Fruit fly (Drosophila melanogaster) whole organism, wandering third instar larva: ENCODE data around the gene CG6678.
A peak's percentile ranks its signal among the peaks of the same experiment; 100 is the strongest.

Experiments used
- Abd-B ChIP-seq: fragments of >200 bp; optimal IDR thresholded peaks from 2 replicates; lab custom pipeline; 2017; ENCODE audit warnings: missing biosample characterization, missing genetic modification characterization
- CG32264 ChIP-seq: fragments of 200-800 bp; sonication (Bioruptor generic); optimal IDR thresholded peaks from 2 replicates; lab custom pipeline; 2016; ENCODE audit warnings: missing biosample characterization, missing genetic modification characterization
- CG9705 ChIP-seq: fragments of 200-800 bp; sonication (Bioruptor generic); optimal IDR thresholded peaks from 2 replicates; lab custom pipeline; 2018; ENCODE audit warnings: missing biosample characterization, mild to moderate bottlenecking, missing genetic modification characterization
- CrebA ChIP-seq: fragments of 200-800 bp; sonication (Bioruptor generic); optimal IDR thresholded peaks from 2 replicates; lab custom pipeline; 2016; ENCODE audit warnings: missing biosample characterization, mild to moderate bottlenecking, missing genetic modification characterization, borderline replicate concordance
- Dfd ChIP-seq: fragments of >200 bp; optimal IDR thresholded peaks from 2 replicates; lab custom pipeline; 2017; ENCODE audit warnings: missing biosample characterization, missing genetic modification characterization
- Dif ChIP-seq: fragments of 200-275, 200-300 bp; sonication (Bioruptor generic); optimal IDR thresholded peaks from 2 replicates; lab custom pipeline; 2018; ENCODE audit warnings: missing biosample characterization, missing genetic modification characterization; ENCODE audit not compliant: partially characterized antibody
- GATAd ChIP-seq: sonication (Bioruptor generic); optimal IDR thresholded peaks from 2 replicates; lab custom pipeline; 2016; ENCODE audit warnings: missing biosample characterization, missing genetic modification characterization
- HLH106 ChIP-seq: fragments of 200-800 bp; optimal IDR thresholded peaks from 3 replicates; lab custom pipeline; 2019; ENCODE audit warnings: missing biosample characterization, mild to moderate bottlenecking, missing genetic modification characterization, moderate library complexity
- Hnf4 ChIP-seq: fragments of 200-800 bp; sonication (Bioruptor generic); optimal IDR thresholded peaks from 2 replicates; lab custom pipeline; 2016; ENCODE audit warnings: missing biosample characterization, mild to moderate bottlenecking, missing genetic modification characterization
- Hr78 ChIP-seq: fragments of >200 bp; optimal IDR thresholded peaks from 2 replicates; lab custom pipeline; 2017; ENCODE audit warnings: missing biosample characterization, missing genetic modification characterization
- Hr83 ChIP-seq: fragments of 200-300 bp; sonication (Bioruptor generic); optimal IDR thresholded peaks from 2 replicates; lab custom pipeline; 2016; ENCODE audit warnings: missing biosample characterization, mild to moderate bottlenecking, missing genetic modification characterization, moderate library complexity; ENCODE audit not compliant: poor library complexity, severe bottlenecking
- Jra ChIP-seq: sonication (Bioruptor generic); optimal IDR thresholded peaks from 2 replicates; lab custom pipeline; 2016; ENCODE audit warnings: missing biosample characterization, missing genetic modification characterization
- Mio ChIP-seq: sonication (Bioruptor generic); optimal IDR thresholded peaks from 2 replicates; lab custom pipeline; 2016; ENCODE audit warnings: missing biosample characterization, missing genetic modification characterization
- Myc ChIP-seq: fragments of >200 bp; optimal IDR thresholded peaks from 2 replicates; lab custom pipeline; 2017
- N ChIP-seq: fragments of >200 bp; optimal IDR thresholded peaks from 2 replicates; lab custom pipeline; 2018; ENCODE audit warnings: missing biosample characterization, missing external identifiers, missing genetic modification characterization
- OdsH ChIP-seq: fragments of 200-800 bp; sonication (Bioruptor generic); optimal IDR thresholded peaks from 2 replicates; lab custom pipeline; 2016; ENCODE audit warnings: missing biosample characterization, mild to moderate bottlenecking, missing genetic modification characterization
- Rel ChIP-seq, 2 experiments: fragments of 200-800 bp; sonication (Bioruptor generic) in 1 of 2; optimal IDR thresholded peaks; 2 replicates in 1 of 2; 3 replicates in 1 of 2; lab custom pipeline; 2016 to 2019; ENCODE audit warnings: mild to moderate bottlenecking in 2 of 2, missing biosample characterization in 2 of 2, missing genetic modification characterization in 2 of 2, moderate library complexity in 1 of 2
- Sp1 ChIP-seq: fragments of 200-800 bp; sonication (Bioruptor generic); optimal IDR thresholded peaks from 3 replicates; lab custom pipeline; 2019; ENCODE audit warnings: missing biosample characterization, mild to moderate bottlenecking, missing genetic modification characterization, moderate library complexity
- Vsx2 ChIP-seq: fragments of 200-300, 225-300 bp; sonication (Bioruptor generic); optimal IDR thresholded peaks from 2 replicates; lab custom pipeline; 2018; ENCODE audit warnings: missing biosample characterization, missing genetic modification characterization; ENCODE audit not compliant: partially characterized antibody
- br ChIP-seq: fragments of 200-800 bp; sonication (Bioruptor generic); optimal IDR thresholded peaks from 2 replicates; lab custom pipeline; 2016; ENCODE audit warnings: missing biosample characterization, missing genetic modification characterization
- brk ChIP-seq: fragments of 200-800 bp; sonication (Bioruptor generic); optimal IDR thresholded peaks from 2 replicates; lab custom pipeline; 2016; ENCODE audit warnings: missing biosample characterization, mild to moderate bottlenecking, missing genetic modification characterization
- dl ChIP-seq, 2 experiments: fragments of 175-275, 200-275 bp in 1 of 2; fragments of 200-275 bp in 1 of 2; sonication (Bioruptor generic); optimal IDR thresholded peaks; lab custom pipeline; 2018; ENCODE audit warnings: mild to moderate bottlenecking in 2 of 2, missing biosample characterization in 2 of 2, missing genetic modification characterization in 2 of 2, moderate library complexity in 2 of 2; ENCODE audit not compliant: partially characterized antibody in 2 of 2, insufficient read depth in 1 of 2
- dmrt93B ChIP-seq: fragments of 200-800 bp; sonication (Bioruptor generic); optimal IDR thresholded peaks from 2 replicates; lab custom pipeline; 2018; ENCODE audit warnings: missing biosample characterization, mild to moderate bottlenecking, missing genetic modification characterization
- dsf ChIP-seq: sonication (Bioruptor generic); optimal IDR thresholded peaks from 2 replicates; lab custom pipeline; 2016; ENCODE audit warnings: missing biosample characterization, missing genetic modification characterization, borderline replicate concordance
- ey ChIP-seq: fragments of 200-800 bp; sonication (Bioruptor generic); optimal IDR thresholded peaks from 2 replicates; lab custom pipeline; 2016; ENCODE audit warnings: missing biosample characterization, missing genetic modification characterization
- foxo ChIP-seq, 2 experiments: fragments of 200-800 bp; sonication (Bioruptor generic); optimal IDR thresholded peaks; 2 replicates in 1 of 2; 3 replicates in 1 of 2; lab custom pipeline; 2016 to 2017; ENCODE audit warnings: missing biosample characterization in 2 of 2, missing genetic modification characterization in 2 of 2
- fru ChIP-seq: fragments of 200-800 bp; sonication (Bioruptor generic); optimal IDR thresholded peaks from 3 replicates; lab custom pipeline; 2016; ENCODE audit warnings: missing biosample characterization, mild to moderate bottlenecking, missing genetic modification characterization
- h ChIP-seq: fragments of 200-800 bp; sonication (Bioruptor generic); optimal IDR thresholded peaks from 3 replicates; lab custom pipeline; 2016; ENCODE audit warnings: missing biosample characterization, mild to moderate bottlenecking, missing genetic modification characterization
- jim ChIP-seq: fragments of 175-275, 200-325 bp; sonication (Bioruptor generic); optimal IDR thresholded peaks from 2 replicates; lab custom pipeline; 2016; ENCODE audit warnings: missing biosample characterization, mild to moderate bottlenecking, missing genetic modification characterization
- lola ChIP-seq: fragments of >200 bp; optimal IDR thresholded peaks from 2 replicates; lab custom pipeline; 2017; ENCODE audit warnings: missing biosample characterization, missing genetic modification characterization
- pan ChIP-seq: fragments of >200 bp; optimal IDR thresholded peaks from 2 replicates; lab custom pipeline; 2017
- psq ChIP-seq: fragments of 200-800 bp; sonication (Bioruptor generic); optimal IDR thresholded peaks from 3 replicates; lab custom pipeline; 2017; ENCODE audit warnings: missing biosample characterization, mild to moderate bottlenecking, missing genetic modification characterization, moderate library complexity
- rgr ChIP-seq: fragments of 200-800 bp; sonication (Bioruptor generic); optimal IDR thresholded peaks from 3 replicates; lab custom pipeline; 2016; ENCODE audit warnings: missing biosample characterization, mild to moderate bottlenecking, missing genetic modification characterization
- sage ChIP-seq: fragments of 200-800 bp; sonication (Bioruptor generic); optimal IDR thresholded peaks from 2 replicates; lab custom pipeline; 2016; ENCODE audit warnings: missing biosample characterization, mild to moderate bottlenecking, missing genetic modification characterization
- sv ChIP-seq: fragments of 200-800 bp; sonication (Bioruptor generic); optimal IDR thresholded peaks from 3 replicates; lab custom pipeline; 2016; ENCODE audit warnings: missing biosample characterization, missing genetic modification characterization
- tai ChIP-seq: sonication (Bioruptor generic); optimal IDR thresholded peaks from 2 replicates; lab custom pipeline; 2016; ENCODE audit warnings: missing biosample characterization, missing genetic modification characterization
- usp ChIP-seq: fragments of >200 bp; optimal IDR thresholded peaks from 2 replicates; lab custom pipeline; 2017; ENCODE audit warnings: missing biosample characterization, missing genetic modification characterization
- woc ChIP-seq: sonication (Bioruptor generic); optimal IDR thresholded peaks from 2 replicates; lab custom pipeline; 2016; ENCODE audit warnings: missing biosample characterization, mild to moderate bottlenecking, missing genetic modification characterization

Gene CG6678

dm6 chr3R:21897565-21897964, 10.7 kb downstream of the CG6678 start:
- TF ChIP-seq Sp1 (GFP tag; lab: Kevin White, UChicago) (peak; percentile 82), Abd-B (no peak), CrebA (GFP tag; lab: Kevin White, UChicago) (no peak), ey (GFP tag; lab: Kevin White, UChicago) (peak; percentile 81), CG32264 (GFP tag; lab: Kevin White, UChicago) (peak; percentile 60), h (GFP tag; lab: Kevin White, UChicago) (peak; percentile 91), dl (GFP tag; optimal IDR thresholded peaks at IDR 0.05; lab: Kevin White, UChicago; ENCODE audit: insufficient read depth in 1 of 2, partially characterized antibody in 2 of 2) (no peak), Jra (GFP tag; lab: Kevin White, UChicago) (peak; percentile 47), Hnf4 (GFP tag; lab: Kevin White, UChicago) (peak; percentile 79), dsf (GFP tag; lab: Kevin White, UChicago) (peak; percentile 22), lola (no peak), N (GFP tag; lab: Kevin White, UChicago) (no peak), fru (GFP tag; lab: Kevin White, UChicago) (peak; percentile 87), sage (GFP tag; lab: Kevin White, UChicago) (peak; percentile 84), tai (GFP tag; lab: Kevin White, UChicago) (peak; percentile 65), HLH106 (tag; lab: Kevin White, UChicago) (peak; percentile 90), rgr (peak; percentile 83), Dfd (no peak), woc (GFP tag; lab: Kevin White, UChicago) (peak; percentile 73), Dif (GFP tag; lab: Kevin White, UChicago) (no peak), GATAd (GFP tag; lab: Kevin White, UChicago) (no peak), jim (GFP tag; lab: Kevin White, UChicago) (no peak), sv (GFP tag; lab: Kevin White, UChicago) (no peak), CG9705 (GFP tag; lab: Kevin White, UChicago) (peak; percentile 79), foxo (GFP tag; optimal IDR thresholded peaks at IDR 0.05; lab: Kevin White, UChicago) (peak in 1 of 2 experiments; percentile 90), Hr78 (GFP tag; lab: Kevin White, UChicago) (no peak), psq (GFP tag; lab: Kevin White, UChicago) (peak; percentile 78), br (GFP tag; lab: Kevin White, UChicago) (peak; percentile 83), brk (GFP tag; lab: Kevin White, UChicago) (peak; percentile 39), pan (lab: Kevin White, UChicago) (no peak), Myc (lab: Kevin White, UChicago) (no peak), dmrt93B (peak; percentile 56), Mio (no peak), Vsx2 (no peak), Hr83 (GFP tag; lab: Kevin White, UChicago) (peak; percentile 10), Rel (GFP tag; optimal IDR thresholded peaks at IDR 0.05; lab: Kevin White, UChicago) (peak; percentile 58), Rel (tag; optimal IDR thresholded peaks at IDR 0.05; lab: Kevin White, UChicago) (peak; percentile 58), OdsH (peak; percentile 80), usp (GFP tag; lab: Kevin White, UChicago) (no peak)

dm6 chr3R:21898758-21899157, 11.9 kb downstream of the CG6678 start:
- no peak for TF ChIP-seq Rel (GFP tag; optimal IDR thresholded peaks at IDR 0.05; lab: Kevin White, UChicago)
- peak; percentile 89 for TF ChIP-seq Rel (tag; optimal IDR thresholded peaks at IDR 0.05; lab: Kevin White, UChicago)
- TF ChIP-seq jim (GFP tag; lab: Kevin White, UChicago): no peak

- TF ChIP-seq dl (GFP tag; optimal IDR thresholded peaks at IDR 0.05; lab: Kevin White, UChicago; ENCODE audit: insufficient read depth in 1 of 2, partially characterized antibody in 2 of 2): no peak
- no peak for TF ChIP-seq Vsx2
- TF ChIP-seq ey (GFP tag; lab: Kevin White, UChicago): peak; percentile 21
- TF ChIP-seq OdsH: peak; percentile 35
- TF ChIP-seq Mio: no peak
- TF ChIP-seq HLH106 (tag; lab: Kevin White, UChicago): peak; percentile 71
- TF ChIP-seq woc (GFP tag; lab: Kevin White, UChicago): peak; percentile 19
- peak; percentile 2 for TF ChIP-seq CG9705 (GFP tag; lab: Kevin White, UChicago)
- no peak for TF ChIP-seq brk (GFP tag; lab: Kevin White, UChicago)
- TF ChIP-seq Hr83 (GFP tag; lab: Kevin White, UChicago): no peak
- peak; percentile 41 for TF ChIP-seq Sp1 (GFP tag; lab: Kevin White, UChicago)
- TF ChIP-seq CrebA (GFP tag; lab: Kevin White, UChicago): no peak
- no peak for TF ChIP-seq usp (GFP tag; lab: Kevin White, UChicago)
- TF ChIP-seq foxo (GFP tag; optimal IDR thresholded peaks at IDR 0.05; lab: Kevin White, UChicago): peak in 1 of 2 experiments; percentile 59
- peak; percentile 45 for TF ChIP-seq dmrt93B
- TF ChIP-seq fru (GFP tag; lab: Kevin White, UChicago): peak; percentile 69
- peak; percentile 28 for TF ChIP-seq h (GFP tag; lab: Kevin White, UChicago)
- TF ChIP-seq sv (GFP tag; lab: Kevin White, UChicago): no peak
- TF ChIP-seq lola: no peak
- TF ChIP-seq tai (GFP tag; lab: Kevin White, UChicago): no peak
- peak; percentile 15 for TF ChIP-seq psq (GFP tag; lab: Kevin White, UChicago)
- TF ChIP-seq CG32264 (GFP tag; lab: Kevin White, UChicago): no peak
- TF ChIP-seq jim (GFP tag; lab: Kevin White, UChicago): no peak
- TF ChIP-seq rgr: no peak
- peak; percentile 77 for TF ChIP-seq Dfd
- TF ChIP-seq br (GFP tag; lab: Kevin White, UChicago): peak; percentile 15
Observed at dm6 chr3R:21899170-21899575, 12.3 kb downstream of the CG6678 start.
